Fruit fly (Drosophila melanogaster) whole organism, prepupa: Measurements from ENCODE around the gene CG34177.

Experiments used
- CG9139 ChIP-seq: fragments of 200-800 bp; sonication (Bioruptor generic); optimal IDR thresholded peaks from 3 replicates; lab custom pipeline; 2017; ENCODE audit warnings: missing biosample characterization, mild to moderate bottlenecking, missing genetic modification characterization
- esn ChIP-seq: fragments of 200-800 bp; sonication (Bioruptor generic); optimal IDR thresholded peaks from 2 replicates; lab custom pipeline; 2016; ENCODE audit warnings: missing biosample characterization, mild to moderate bottlenecking, missing genetic modification characterization, moderate library complexity

dm6 chr2L:4477978-4478377 is 44.3 kb downstream of the CG34177 start:
- no peak for TF ChIP-seq CG9139 (GFP tag; lab: Kevin White, UChicago)
- TF ChIP-seq esn (GFP tag; lab: Kevin White, UChicago), result no peak
